Fruit fly (Drosophila melanogaster) whole organism, pupa: Measurements from ENCODE around the gene mv.

Source experiments
- CG12605 ChIP-seq: fragments of 200-800 bp; sonication (Bioruptor generic); IDR thresholded peaks from 2 replicates; pipeline ENCODE4 v1.3.6; 2022; ENCODE audit warnings: missing biosample characterization, missing genetic modification characterization
- CG13204 ChIP-seq: fragments of 200-800 bp; sonication (Bioruptor generic); optimal IDR thresholded peaks from 2 replicates; lab custom pipeline; 2018; ENCODE audit warnings: missing biosample characterization, mild to moderate bottlenecking, missing genetic modification characterization, moderate library complexity
- CG14655 ChIP-seq: fragments of 200-800 bp; sonication (Bioruptor generic); optimal IDR thresholded peaks from 3 replicates; lab custom pipeline; 2017; ENCODE audit warnings: mild to moderate bottlenecking, missing biosample characterization, missing genetic modification reagents, missing genetic modification characterization
- CG17806 ChIP-seq: fragments of 200-800 bp; sonication (Bioruptor generic); optimal IDR thresholded peaks from 2 replicates; lab custom pipeline; 2018; ENCODE audit warnings: missing biosample characterization, mild to moderate bottlenecking, missing genetic modification characterization, moderate library complexity
- CG34367 ChIP-seq: fragments of 200-800 bp; sonication (Bioruptor generic); optimal IDR thresholded peaks from 2 replicates; lab custom pipeline; 2018; ENCODE audit warnings: missing biosample characterization, mild to moderate bottlenecking, missing genetic modification characterization
- CG4496 ChIP-seq: fragments of 200-800 bp; sonication (Bioruptor generic); IDR thresholded peaks from 3 replicates; pipeline ENCODE4 v1.3.6; 2022; ENCODE audit warnings: missing biosample characterization, missing genetic modification characterization
- CG8159 ChIP-seq: fragments of 200-800 bp; sonication (Bioruptor generic); optimal IDR thresholded peaks from 3 replicates; lab custom pipeline; 2018; ENCODE audit warnings: missing biosample characterization, mild to moderate bottlenecking, missing genetic modification characterization, moderate library complexity
- CG8301 ChIP-seq: fragments of 200-800 bp; sonication (Bioruptor generic); optimal IDR thresholded peaks from 2 replicates; lab custom pipeline; 2018; ENCODE audit warnings: missing biosample characterization, mild to moderate bottlenecking, missing genetic modification characterization
- EcR ChIP-seq: fragments of 200-800 bp; sonication (Bioruptor generic); optimal IDR thresholded peaks from 3 replicates; lab custom pipeline; 2019; ENCODE audit warnings: missing biosample characterization, missing genetic modification characterization, mild to moderate bottlenecking, moderate library complexity, missing genetic modification reagents
- Snoo ChIP-seq: fragments of 200-800 bp; sonication (Bioruptor generic); optimal IDR thresholded peaks from 3 replicates; lab custom pipeline; 2017; ENCODE audit warnings: missing biosample characterization, mild to moderate bottlenecking, missing genetic modification characterization, inconsistent platforms
- gl ChIP-seq: fragments of 200-800 bp; sonication (Bioruptor generic); optimal IDR thresholded peaks from 2 replicates; lab custom pipeline; 2018; ENCODE audit warnings: missing biosample characterization, mild to moderate bottlenecking, missing genetic modification characterization

DNA sequence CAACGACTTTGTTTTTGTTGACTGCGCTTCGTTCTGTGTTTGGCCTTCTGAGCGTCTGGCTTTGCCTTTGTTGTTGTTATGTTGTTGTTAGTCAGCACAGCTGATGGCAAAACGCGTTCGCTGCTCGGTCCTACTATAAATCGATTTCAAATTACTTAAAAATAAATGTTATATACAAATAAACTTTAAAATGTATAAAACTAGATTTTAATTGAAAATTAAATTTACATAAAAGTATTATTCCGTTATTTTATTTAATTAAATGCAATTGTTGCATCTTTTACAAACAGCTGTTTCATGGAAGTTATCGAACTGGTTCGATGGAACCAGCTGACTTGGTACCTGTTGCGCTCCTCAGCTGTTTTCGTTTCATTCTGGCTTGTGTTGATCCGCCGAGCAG, at the start of gene mv:
- TF ChIP-seq CG13204 (GFP tag; lab: Kevin White, UChicago) (no peak), CG8159 (no peak), CG14655 (GFP tag; lab: Kevin White, UChicago) (no peak), gl (tag; lab: Kevin White, UChicago) (no peak), EcR (GFP tag; lab: Kevin White, UChicago) (no peak), CG4496 (GFP tag; lab: Robert Waterston, UW) (no peak), Snoo (tag; lab: Kevin White, UChicago) (no peak), CG8301 (tag; lab: Kevin White, UChicago) (no peak), CG34367 (tag; lab: Kevin White, UChicago) (no peak), CG17806 (tag; lab: Kevin White, UChicago) (no peak), CG12605 (0 out of 2 replicates have a peak, but pooled peaks have one; percentile 51)
